Worm (Caenorhabditis elegans): Measurements from ENCODE around the gene swip-10.

- no peak for TF ChIP-seq nhr-25 (tag; optimal IDR thresholded peaks at IDR 0.05; ENCODE audit: borderline replicate concordance, insufficient read depth)
- no peak for TF ChIP-seq mxl-2 (GFP tag; conservative IDR thresholded peaks at IDR 0.05)
- TF ChIP-seq Y105C5A.15 (GFP tag; IDR thresholded peaks at IDR 0.05) = no peak
These were observed 46.7 kb upstream of the swip-10 start, which contains the start of gene F48B9.3 for ce11 chrX:2164751-2165150.
